Worm (Caenorhabditis elegans) whole organism, L2 larva: ENCODE data around the gene Y62E10A.23.
A peak's percentile ranks its signal among the peaks of the same experiment; 100 is the strongest.

Source experiments
- C34F6.9 ChIP-seq: fragments of 150-350 bp; optimal IDR thresholded peaks from 2 replicates; lab custom pipeline; 2014; ENCODE audit warnings: missing biosample characterization, missing genetic modification characterization
- F13H6.1 ChIP-seq: sonication (generic microtip); optimal IDR thresholded peaks from 2 replicates; lab custom pipeline; 2016; ENCODE audit warnings: missing genetic modification characterization, missing compliant biosample characterization
- R02D3.7 ChIP-seq: fragments of 150-350 bp; optimal IDR thresholded peaks from 2 replicates; lab custom pipeline; 2014; ENCODE audit warnings: missing biosample characterization, missing genetic modification characterization
- Y55F3AM.14 ChIP-seq: fragments of 200-800 bp; sonication (Bioruptor generic); optimal IDR thresholded peaks from 2 replicates; lab custom pipeline; 2018; ENCODE audit warnings: mild to moderate bottlenecking, missing genetic modification characterization, missing compliant biosample characterization
- alr-1 ChIP-seq: fragments of 150-350 bp; optimal IDR thresholded peaks from 2 replicates; lab custom pipeline; 2014; ENCODE audit warnings: missing biosample characterization, missing genetic modification characterization
- aly-2 ChIP-seq: fragments of 150-350 bp; optimal IDR thresholded peaks from 2 replicates; lab custom pipeline; 2014; ENCODE audit warnings: missing biosample characterization, missing genetic modification characterization
- ceh-16 ChIP-seq: fragments of 150-350 bp; optimal IDR thresholded peaks from 2 replicates; lab custom pipeline; 2014; ENCODE audit warnings: missing biosample characterization, missing genetic modification characterization
- crh-2 ChIP-seq: sonication (generic microtip); optimal IDR thresholded peaks from 2 replicates; lab custom pipeline; 2017; ENCODE audit warnings: missing biosample characterization, missing genetic modification characterization
- dmd-4 ChIP-seq: sonication (generic microtip); optimal IDR thresholded peaks from 2 replicates; lab custom pipeline; 2017; ENCODE audit warnings: missing biosample characterization, missing genetic modification characterization
- egl-27 ChIP-seq: sonication (generic microtip); optimal IDR thresholded peaks from 3 replicates; lab custom pipeline; 2017; ENCODE audit warnings: missing biosample characterization, missing genetic modification reagents, missing genetic modification characterization
- elt-1 ChIP-seq: fragments of 150-350 bp; optimal IDR thresholded peaks from 2 replicates; lab custom pipeline; 2014; ENCODE audit warnings: missing biosample characterization, missing genetic modification characterization
- elt-3 ChIP-seq: sonication (generic microtip); optimal IDR thresholded peaks from 2 replicates; lab custom pipeline; 2017; ENCODE audit warnings: missing biosample characterization, missing genetic modification characterization
- fos-1 ChIP-seq: fragments of 150-350 bp; optimal IDR thresholded peaks from 2 replicates; lab custom pipeline; 2014; ENCODE audit warnings: missing biosample characterization, missing genetic modification characterization
- gmeb-1 ChIP-seq: fragments of 150-350 bp; optimal IDR thresholded peaks from 2 replicates; lab custom pipeline; 2014; ENCODE audit warnings: missing biosample characterization, missing genetic modification characterization
- lin-11 ChIP-seq: fragments of 150-350 bp; sonication (generic microtip); optimal IDR thresholded peaks from 2 replicates; lab custom pipeline; 2014; ENCODE audit warnings: missing biosample characterization, missing genetic modification characterization, inconsistent platforms, mixed read lengths
- lin-13 ChIP-seq: fragments of 150-350 bp; optimal IDR thresholded peaks from 2 replicates; lab custom pipeline; 2014; ENCODE audit warnings: missing biosample characterization, missing genetic modification reagents, missing genetic modification characterization
- lin-39 ChIP-seq: fragments of 150-350 bp; optimal IDR thresholded peaks from 2 replicates; lab custom pipeline; 2014; ENCODE audit warnings: missing biosample characterization, missing genetic modification reagents, missing genetic modification characterization
- lsy-2 ChIP-seq, 2 experiments: fragments of 150-350 bp in 1 of 2; sonication (generic microtip) in 1 of 2; optimal IDR thresholded peaks; 2 replicates each; lab custom pipeline; 2014 to 2017; ENCODE audit warnings: missing biosample characterization in 2 of 2, missing genetic modification characterization in 2 of 2
- mab-5 ChIP-seq: fragments of 150-350 bp; optimal IDR thresholded peaks from 2 replicates; lab custom pipeline; 2014; ENCODE audit warnings: missing biosample characterization, missing genetic modification characterization
- mbf-1 ChIP-seq: sonication (generic microtip); optimal IDR thresholded peaks from 2 replicates; lab custom pipeline; 2017; ENCODE audit warnings: missing biosample characterization, missing genetic modification characterization
- mdl-1 ChIP-seq, 2 experiments: fragments of 150-350 bp in 1 of 2; sonication (generic microtip) in 1 of 2; optimal IDR thresholded peaks; 2 replicates each; lab custom pipeline; 2017; ENCODE audit warnings: missing biosample characterization in 2 of 2, missing genetic modification characterization in 2 of 2
- nhr-10 ChIP-seq: sonication (generic microtip); optimal IDR thresholded peaks from 2 replicates; lab custom pipeline; 2017; ENCODE audit warnings: missing biosample characterization, missing genetic modification characterization
- nhr-11 ChIP-seq: fragments of 150-350 bp; optimal IDR thresholded peaks from 2 replicates; lab custom pipeline; 2014; ENCODE audit warnings: missing biosample characterization, missing genetic modification characterization
- nhr-129 ChIP-seq: fragments of 150-350 bp; optimal IDR thresholded peaks from 2 replicates; lab custom pipeline; 2014; ENCODE audit warnings: missing biosample characterization, missing genetic modification characterization
- nhr-21 ChIP-seq: fragments of 150-350 bp; optimal IDR thresholded peaks from 2 replicates; lab custom pipeline; 2014; ENCODE audit warnings: missing biosample characterization, missing genetic modification characterization
- nhr-23 ChIP-seq: fragments of 150-350 bp; optimal IDR thresholded peaks from 2 replicates; lab custom pipeline; 2014; ENCODE audit warnings: missing biosample characterization, missing genetic modification reagents, missing genetic modification characterization
- nhr-237 ChIP-seq: fragments of 150-350 bp; optimal IDR thresholded peaks from 2 replicates; lab custom pipeline; 2014; ENCODE audit warnings: missing biosample characterization, missing genetic modification characterization
- nhr-25 ChIP-seq: fragments of 150-350 bp; sonication (generic microtip); optimal IDR thresholded peaks from 3 replicates; lab custom pipeline; 2014; ENCODE audit warnings: missing biosample characterization, missing genetic modification characterization
- nhr-6 ChIP-seq: fragments of 150-350 bp; optimal IDR thresholded peaks from 2 replicates; lab custom pipeline; 2014; ENCODE audit warnings: missing biosample characterization, missing genetic modification characterization
- peb-1 ChIP-seq: fragments of 150-350 bp; optimal IDR thresholded peaks from 2 replicates; lab custom pipeline; 2014; ENCODE audit warnings: missing biosample characterization, missing genetic modification characterization
- sem-4 ChIP-seq: fragments of 150-350 bp; optimal IDR thresholded peaks from 2 replicates; lab custom pipeline; 2014; ENCODE audit warnings: missing biosample characterization, missing genetic modification reagents, missing genetic modification characterization
- sma-3 ChIP-seq: sonication (generic microtip); optimal IDR thresholded peaks from 2 replicates; lab custom pipeline; 2016; ENCODE audit warnings: missing genetic modification reagents, missing genetic modification characterization, missing compliant biosample characterization
- sma-9 ChIP-seq, 2 experiments: fragments of 150-350 bp in 1 of 2; sonication (generic microtip) in 1 of 2; optimal IDR thresholded peaks; 2 replicates each; lab custom pipeline; 2014 to 2016; ENCODE audit warnings: missing genetic modification characterization in 2 of 2, mild to moderate bottlenecking in 1 of 2, missing biosample characterization in 1 of 2, missing compliant biosample characterization in 1 of 2, missing genetic modification reagents in 1 of 2, moderate library complexity in 1 of 2
- snpc-4 ChIP-seq: fragments of 150-350 bp; optimal IDR thresholded peaks from 2 replicates; lab custom pipeline; 2014; ENCODE audit warnings: missing biosample characterization, missing genetic modification characterization
- unc-39 ChIP-seq: fragments of 150-350 bp; optimal IDR thresholded peaks from 2 replicates; lab custom pipeline; 2014; ENCODE audit warnings: missing biosample characterization, missing genetic modification characterization
- unc-55 ChIP-seq: fragments of 150-350 bp; sonication (generic microtip); optimal IDR thresholded peaks from 3 replicates; lab custom pipeline; 2014; ENCODE audit warnings: missing biosample characterization, missing genetic modification reagents, missing genetic modification characterization
- unc-62 ChIP-seq: fragments of 150-350 bp; optimal IDR thresholded peaks from 2 replicates; lab custom pipeline; 2014; ENCODE audit warnings: missing biosample characterization, missing genetic modification reagents, missing genetic modification characterization
- zag-1 ChIP-seq: fragments of 150-350 bp; optimal IDR thresholded peaks from 2 replicates; lab custom pipeline; 2014; ENCODE audit warnings: missing biosample characterization, missing genetic modification characterization
- ztf-1 ChIP-seq: fragments of 200-800 bp; sonication (Bioruptor generic); conservative IDR thresholded peaks from 2 replicates; pipeline ENCODE4 v1.3.6; 2022; ENCODE audit warnings: missing genetic modification characterization, missing compliant biosample characterization
- ztf-11 ChIP-seq: sonication (generic microtip); optimal IDR thresholded peaks from 2 replicates; lab custom pipeline; 2017; ENCODE audit warnings: missing biosample characterization, missing genetic modification characterization
- ztf-4 ChIP-seq: fragments of 150-350 bp; optimal IDR thresholded peaks from 2 replicates; lab custom pipeline; 2014; ENCODE audit warnings: missing biosample characterization, missing genetic modification characterization

Y62E10A.23 gene

DNA sequence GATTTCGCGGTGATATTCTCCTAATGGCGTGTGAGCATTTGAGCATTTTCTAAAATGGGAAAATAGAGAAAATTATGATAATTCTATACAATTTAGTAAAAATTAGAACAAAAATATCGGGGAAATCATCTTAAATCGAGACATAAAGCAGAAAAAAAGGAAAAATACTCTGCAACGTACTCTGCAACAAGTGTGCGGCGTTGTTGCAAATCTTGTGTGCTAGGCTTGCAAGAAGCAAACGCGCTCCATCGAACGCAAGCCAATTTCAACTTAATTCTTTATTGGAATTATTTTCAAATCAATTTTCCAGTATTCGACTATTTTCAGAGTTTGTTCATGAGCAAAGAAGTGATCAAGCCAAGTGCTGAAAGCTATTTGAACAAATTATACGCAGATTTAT, at the start of gene Y62E10A.23, which contains the start of the genes Y62E10A.20 and mdt-9:
Gene Y62E10A.23, plus strand, starts transcription at position 282 of the 400 bp plus-strand sequence.
Gene Y62E10A.20, minus strand, starts transcription at position 49 of the 400 bp plus-strand sequence.
Gene mdt-9, plus strand, starts transcription at position 338 of the 400 bp plus-strand sequence.
- TF ChIP-seq lin-13 (GFP tag; lab: Kevin White, UChicago) (peak; percentile 78), nhr-11 (tag; lab: Kevin White, UChicago) (no peak), sem-4 (tag; lab: Kevin White, UChicago) (peak; percentile 68), crh-2 (peak; percentile 86), ztf-1 (no peak), Y55F3AM.14 (GFP tag; lab: Kevin White, UChicago) (no peak), fos-1 (tag; lab: Kevin White, UChicago) (peak; percentile 32), unc-39 (tag; lab: Kevin White, UChicago) (no peak), nhr-21 (tag; lab: Kevin White, UChicago) (peak; percentile 58), gmeb-1 (peak; percentile 79), unc-55 (GFP tag; lab: Kevin White, UChicago) (peak; percentile 95), lsy-2 (tag; optimal IDR thresholded peaks at IDR 0.05; lab: Kevin White, UChicago) (peak; percentile 45 to 86), ztf-4 (tag; lab: Kevin White, UChicago) (peak; percentile 56), sma-3 (peak; percentile 58), egl-27 (tag; lab: Kevin White, UChicago) (peak; percentile 50), nhr-237 (tag; lab: Kevin White, UChicago) (no peak), ztf-11 (tag; lab: Kevin White, UChicago) (no peak), snpc-4 (tag; lab: Kevin White, UChicago) (peak; percentile 78), nhr-6 (tag; lab: Kevin White, UChicago) (peak; percentile 51), lin-11 (tag; lab: Kevin White, UChicago) (peak; percentile 73), sma-9 (GFP tag; optimal IDR thresholded peaks at IDR 0.05; lab: Kevin White, UChicago) (peak; percentile 71), sma-9 (tag; optimal IDR thresholded peaks at IDR 0.05; lab: Kevin White, UChicago) (no peak), nhr-129 (peak; percentile 98), F13H6.1 (peak; percentile 51), mab-5 (peak; percentile 67), nhr-25 (peak; percentile 76), alr-1 (peak; percentile 36), C34F6.9 (tag; lab: Kevin White, UChicago) (peak; percentile 80)

- TF ChIP-seq peb-1 (tag; lab: Kevin White, UChicago) (no peak), lin-13 (GFP tag; lab: Kevin White, UChicago) (no peak), egl-27 (tag; lab: Kevin White, UChicago) (no peak), zag-1 (tag; lab: Kevin White, UChicago) (no peak), nhr-21 (tag; lab: Kevin White, UChicago) (no peak)
- TF ChIP-seq, all 48 proteins: peak for 0
Measured at ce11 chrIV:13342555-13342954, 43.6 kb upstream of the Y62E10A.23 start, which contains the start of gene W02A2.5. Gene W02A2.5, plus strand, starts transcription at chrIV:13342855.

- TF ChIP-seq nhr-129, result peak; percentile 63
- TF ChIP-seq gmeb-1, result peak; percentile 13
- no peak for TF ChIP-seq ceh-16 (tag; lab: Kevin White, UChicago)
- no peak for TF ChIP-seq unc-55 (GFP tag; lab: Kevin White, UChicago)
- TF ChIP-seq R02D3.7 (tag; lab: Kevin White, UChicago), result no peak
- TF ChIP-seq egl-27 (tag; lab: Kevin White, UChicago), result no peak
- TF ChIP-seq mbf-1 (tag; lab: Kevin White, UChicago), result no peak
- no peak for TF ChIP-seq lin-13 (GFP tag; lab: Kevin White, UChicago)
- no peak for TF ChIP-seq elt-1
- TF ChIP-seq nhr-21 (tag; lab: Kevin White, UChicago), result no peak
- TF ChIP-seq nhr-11 (tag; lab: Kevin White, UChicago), result no peak
- no peak for TF ChIP-seq crh-2
- no peak for TF ChIP-seq sem-4 (tag; lab: Kevin White, UChicago)
- TF ChIP-seq C34F6.9 (tag; lab: Kevin White, UChicago), result no peak
- peak; percentile 9 for TF ChIP-seq F13H6.1
- TF ChIP-seq lin-39, result no peak
- TF ChIP-seq Y55F3AM.14 (GFP tag; lab: Kevin White, UChicago), result no peak
- no peak for TF ChIP-seq mdl-1 (tag; optimal IDR thresholded peaks at IDR 0.05; lab: Kevin White, UChicago)
- no peak for TF ChIP-seq nhr-6 (tag; lab: Kevin White, UChicago)
- TF ChIP-seq nhr-10 (tag; lab: Kevin White, UChicago), result no peak
- no peak for TF ChIP-seq zag-1 (tag; lab: Kevin White, UChicago)
- TF ChIP-seq dmd-4 (tag; lab: Kevin White, UChicago), result no peak
- TF ChIP-seq alr-1, result no peak
- no peak for TF ChIP-seq ztf-4 (tag; lab: Kevin White, UChicago)
- no peak for TF ChIP-seq aly-2
- TF ChIP-seq nhr-237 (tag; lab: Kevin White, UChicago), result no peak
- peak; percentile 73 for TF ChIP-seq fos-1 (tag; lab: Kevin White, UChicago)
- TF ChIP-seq elt-3 (tag; lab: Kevin White, UChicago), result no peak
- no peak for TF ChIP-seq lsy-2 (tag; optimal IDR thresholded peaks at IDR 0.05; lab: Kevin White, UChicago)
- TF ChIP-seq peb-1 (tag; lab: Kevin White, UChicago), result no peak
- TF ChIP-seq nhr-23 (tag; lab: Kevin White, UChicago), result no peak
- TF ChIP-seq sma-9 (GFP tag; optimal IDR thresholded peaks at IDR 0.05; lab: Kevin White, UChicago), result peak; percentile 61
- no peak for TF ChIP-seq sma-9 (tag; optimal IDR thresholded peaks at IDR 0.05; lab: Kevin White, UChicago)
- no peak for TF ChIP-seq mab-5
- no peak for TF ChIP-seq ztf-1
- TF ChIP-seq unc-39 (tag; lab: Kevin White, UChicago), result no peak
- TF ChIP-seq unc-62 (GFP tag; lab: Kevin White, UChicago), result no peak
- TF ChIP-seq, all 48 proteins: peak for 5
Measured at ce11 chrIV:13346078-13346477, 40.0 kb upstream of the Y62E10A.23 start.
